Worm (Caenorhabditis elegans): ENCODE measurements around the gene F14D7.1.

DNA sequence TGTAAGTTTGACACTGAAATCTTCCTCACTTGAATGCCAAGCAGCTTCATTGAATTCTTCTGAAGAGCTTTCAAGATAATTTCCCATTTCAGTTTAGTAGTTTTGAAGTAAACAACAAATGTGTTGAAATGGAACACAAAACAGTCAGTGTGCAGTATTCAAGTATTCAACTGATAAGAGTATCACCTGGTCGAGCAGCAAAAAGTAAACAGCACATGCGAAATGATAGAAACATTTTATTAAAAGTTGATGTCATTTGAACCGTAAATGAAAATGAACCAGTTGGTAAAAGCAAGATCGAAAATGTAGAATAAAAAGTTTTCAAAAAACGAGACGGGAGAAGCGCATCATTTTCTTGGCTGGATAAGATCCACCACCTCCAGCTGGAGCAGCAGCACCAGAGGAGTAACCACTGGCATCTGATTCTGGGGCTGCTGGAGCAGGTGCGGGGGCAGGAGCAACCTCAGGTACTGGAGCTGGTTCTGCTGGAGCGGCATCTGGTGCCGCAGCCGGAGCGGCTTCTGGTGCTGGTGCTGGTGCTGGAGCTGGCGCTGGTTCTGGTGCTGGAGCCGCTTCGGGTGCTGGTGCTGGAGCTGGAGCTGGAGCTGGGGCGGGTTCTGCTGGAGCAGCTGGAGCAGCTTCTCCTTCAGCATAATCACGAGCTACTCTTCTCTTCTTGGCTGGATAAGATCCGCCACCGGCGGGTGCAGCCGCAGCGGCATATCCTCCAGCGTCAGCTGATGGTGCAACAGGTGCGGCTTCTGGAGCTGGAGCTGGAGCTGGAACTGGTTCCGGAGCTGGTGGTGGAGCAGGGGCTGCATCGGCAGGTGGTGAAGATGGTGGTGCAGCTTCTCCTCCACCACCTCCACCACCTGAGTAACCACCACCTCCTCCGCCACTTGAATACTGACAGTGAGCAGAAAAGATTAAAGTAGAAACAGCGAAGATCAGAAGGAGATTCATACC lies 35.5 kb upstream of the F14D7.1 start, which contains the start of the genes F47B8.4 and F47B8.18:
- TF ChIP-seq ztf-6 (GFP tag; IDR thresholded peaks at IDR 0.05) = no peak
- no peak for TF ChIP-seq snpc-1.1 (tag; optimal IDR thresholded peaks at IDR 0.05; ENCODE audit: insufficient read depth)
- TF ChIP-seq efl-1 (GFP tag; optimal IDR thresholded peaks at IDR 0.05) = no peak
